Fruit fly (Drosophila melanogaster) whole organism, embryonic: ENCODE data around the gene CG2641.

ENCODE experiments used
- Atf-2 ChIP-seq: fragments of 200-800 bp; sonication (Bioruptor generic); optimal IDR thresholded peaks from 2 replicates; lab custom pipeline; 2016; ENCODE audit warnings: missing biosample characterization, missing genetic modification characterization
- Bdp1 ChIP-seq: fragments of 200-800 bp; sonication (Bioruptor generic); optimal IDR thresholded peaks from 3 replicates; lab custom pipeline; 2016; ENCODE audit warnings: missing biosample characterization, missing genetic modification characterization
- CG11093 ChIP-seq: fragments of 200-800 bp; sonication (Bioruptor generic); IDR thresholded peaks from 3 replicates; pipeline ENCODE4 v1.3.6; 2022; ENCODE audit warnings: missing biosample characterization, missing genetic modification characterization
- CG12104 ChIP-seq: fragments of 200-800 bp; sonication (Bioruptor generic); optimal IDR thresholded peaks from 3 replicates; lab custom pipeline; 2016; ENCODE audit warnings: missing biosample characterization, missing genetic modification characterization
- CG12391 ChIP-seq: fragments of 200-800 bp; sonication (Bioruptor generic); optimal IDR thresholded peaks from 3 replicates; lab custom pipeline; 2018; ENCODE audit warnings: missing biosample characterization, mild to moderate bottlenecking, missing genetic modification characterization, moderate library complexity
- CG12769 ChIP-seq: fragments of 200-800 bp; sonication (Bioruptor generic); optimal IDR thresholded peaks from 2 replicates; lab custom pipeline; 2019; ENCODE audit warnings: missing biosample characterization, mild to moderate bottlenecking, missing genetic modification characterization, moderate library complexity
- CG16813 ChIP-seq: fragments of 200-800 bp; sonication (Bioruptor generic); IDR thresholded peaks from 3 replicates; pipeline ENCODE4 v1.3.6; 2022; ENCODE audit warnings: missing biosample characterization, missing genetic modification characterization; ENCODE audit not compliant: partially characterized antibody
- CG17385 ChIP-seq: fragments of 200-800 bp; sonication (Bioruptor generic); optimal IDR thresholded peaks from 3 replicates; lab custom pipeline; 2018; ENCODE audit warnings: missing biosample characterization, mild to moderate bottlenecking, missing genetic modification characterization
- CG17829 ChIP-seq: fragments of 200-800 bp; optimal IDR thresholded peaks from 2 replicates; lab custom pipeline; 2019; ENCODE audit warnings: missing biosample characterization, mild to moderate bottlenecking, missing genetic modification characterization, moderate library complexity
- CG18262 ChIP-seq: fragments of 200-800 bp; optimal IDR thresholded peaks from 3 replicates; lab custom pipeline; 2019; ENCODE audit warnings: missing biosample characterization, mild to moderate bottlenecking, missing genetic modification characterization, moderate library complexity
- CG34376 ChIP-seq: fragments of 200-800 bp; sonication (Bioruptor generic); optimal IDR thresholded peaks from 2 replicates; lab custom pipeline; 2018; ENCODE audit warnings: missing biosample characterization, mild to moderate bottlenecking, missing genetic modification characterization
- CG3847 ChIP-seq: fragments of 200-800 bp; sonication (Bioruptor generic); IDR thresholded peaks from 2 replicates; pipeline ENCODE4 v1.3.6; 2022; ENCODE audit warnings: missing biosample characterization, missing genetic modification characterization
- CG4360 ChIP-seq: fragments of 200-800 bp; sonication (Bioruptor generic); IDR thresholded peaks from 2 replicates; pipeline ENCODE4 v1.3.6; 2022; ENCODE audit warnings: missing biosample characterization, missing genetic modification characterization
- CG5245 ChIP-seq: fragments of 200-800 bp; sonication (Bioruptor generic); optimal IDR thresholded peaks from 3 replicates; lab custom pipeline; 2016; ENCODE audit warnings: missing biosample characterization, missing genetic modification characterization
- CG6175 ChIP-seq: fragments of 200-800 bp; sonication (Bioruptor generic); IDR thresholded peaks from 3 replicates; pipeline ENCODE4 v1.3.6; 2022; ENCODE audit warnings: missing biosample characterization, missing genetic modification characterization
- CG8359 ChIP-seq: fragments of 200-800 bp; sonication (Bioruptor generic); optimal IDR thresholded peaks from 2 replicates; lab custom pipeline; 2017; ENCODE audit warnings: missing biosample characterization, mild to moderate bottlenecking, missing genetic modification characterization, borderline replicate concordance
- Dref ChIP-seq: fragments of 200-800 bp; sonication (Bioruptor generic); IDR thresholded peaks from 2 replicates; pipeline ENCODE4 v1.3.6; 2022; ENCODE audit warnings: missing biosample characterization, missing genetic modification characterization
- E2f1 ChIP-seq: fragments of 200-800 bp; sonication (Bioruptor generic); IDR thresholded peaks from 2 replicates; pipeline ENCODE4 v1.3.6; 2022; ENCODE audit warnings: missing biosample characterization, missing genetic modification characterization
- ERR ChIP-seq: fragments of 200-800 bp; sonication (Bioruptor generic); optimal IDR thresholded peaks from 2 replicates; lab custom pipeline; 2016; ENCODE audit warnings: missing biosample characterization, missing genetic modification characterization
- Jarid2 ChIP-seq: fragments of 200-800 bp; sonication (Bioruptor generic); optimal IDR thresholded peaks from 3 replicates; lab custom pipeline; 2017; ENCODE audit warnings: mild to moderate bottlenecking, missing biosample characterization, missing genetic modification reagents, missing genetic modification characterization
- Oli ChIP-seq: fragments of 200-800 bp; sonication (Bioruptor generic); optimal IDR thresholded peaks from 2 replicates; lab custom pipeline; 2018; ENCODE audit warnings: missing biosample characterization, mild to moderate bottlenecking, missing genetic modification characterization, moderate library complexity
- Opbp ChIP-seq: fragments of 200-800 bp; sonication (Bioruptor generic); IDR thresholded peaks from 3 replicates; pipeline ENCODE4 v1.3.6; 2022; ENCODE audit warnings: missing biosample characterization, missing genetic modification characterization; ENCODE audit not compliant: partially characterized antibody
- Rx ChIP-seq: fragments of 200-800 bp; sonication (Bioruptor generic); IDR thresholded peaks from 2 replicates; pipeline ENCODE4 v1.3.6; 2022; ENCODE audit warnings: missing biosample characterization, missing genetic modification characterization
- Tbp ChIP-seq: fragments of >200 bp; optimal IDR thresholded peaks from 2 replicates; lab custom pipeline; 2018; ENCODE audit warnings: missing biosample characterization, missing genetic modification characterization
- caup ChIP-seq: fragments of 200-800 bp; sonication (Bioruptor generic); optimal IDR thresholded peaks from 3 replicates; lab custom pipeline; 2017; ENCODE audit warnings: missing biosample characterization, mild to moderate bottlenecking, missing genetic modification characterization, moderate library complexity; ENCODE audit not compliant: severe bottlenecking
- chinmo ChIP-seq: fragments of 200-800 bp; sonication (Bioruptor generic); IDR thresholded peaks from 4 replicates; pipeline ENCODE4 v1.3.6; 2022; ENCODE audit warnings: missing biosample characterization, missing genetic modification characterization; ENCODE audit not compliant: partially characterized antibody
- chn ChIP-seq: fragments of 200-800 bp; sonication (Bioruptor generic); optimal IDR thresholded peaks from 2 replicates; lab custom pipeline; 2016; ENCODE audit warnings: missing biosample characterization, missing genetic modification characterization
- cwo ChIP-seq: fragments of 200-800 bp; sonication (Bioruptor generic); optimal IDR thresholded peaks from 3 replicates; lab custom pipeline; 2017; ENCODE audit warnings: missing biosample characterization, missing genetic modification characterization, mild to moderate bottlenecking, moderate library complexity, missing genetic modification reagents
- da ChIP-seq: fragments of 200-800 bp; sonication (Bioruptor generic); optimal IDR thresholded peaks from 2 replicates; lab custom pipeline; 2016; ENCODE audit warnings: missing biosample characterization, missing genetic modification characterization
- dmrt99B ChIP-seq: fragments of 200-800 bp; sonication (Bioruptor generic); optimal IDR thresholded peaks from 2 replicates; lab custom pipeline; 2018; ENCODE audit warnings: missing biosample characterization, mild to moderate bottlenecking, missing genetic modification characterization, moderate library complexity
- exex ChIP-seq: fragments of 200-800 bp; sonication (Bioruptor generic); optimal IDR thresholded peaks from 4 replicates; lab custom pipeline; 2018; ENCODE audit warnings: missing biosample characterization, mild to moderate bottlenecking, missing genetic modification characterization, moderate library complexity
- eyg ChIP-seq: fragments of 200-800 bp; sonication (Bioruptor generic); optimal IDR thresholded peaks from 3 replicates; lab custom pipeline; 2016; ENCODE audit warnings: missing biosample characterization, missing genetic modification characterization
- gro ChIP-seq: fragments of 200-800 bp; sonication (Bioruptor generic); optimal IDR thresholded peaks from 2 replicates; lab custom pipeline; 2016; ENCODE audit warnings: missing biosample characterization, missing genetic modification characterization
- gt ChIP-seq: fragments of 200-800 bp; sonication (Bioruptor generic); IDR thresholded peaks from 2 replicates; pipeline ENCODE4 v1.3.6; 2022; ENCODE audit warnings: missing biosample characterization, missing genetic modification characterization
- ham ChIP-seq: fragments of 200-800 bp; sonication (Bioruptor generic); IDR thresholded peaks from 2 replicates; pipeline ENCODE4 v1.3.6; 2022; ENCODE audit warnings: missing biosample characterization, missing genetic modification characterization
- lab ChIP-seq: fragments of 200-800 bp; sonication (Bioruptor generic); optimal IDR thresholded peaks from 3 replicates; lab custom pipeline; 2017; ENCODE audit warnings: missing biosample characterization, missing genetic modification characterization, mild to moderate bottlenecking, moderate library complexity, missing genetic modification reagents
- lov ChIP-seq, 2 experiments: fragments of 200-800 bp in 1 of 2; fragments of >200 bp in 1 of 2; sonication (Bioruptor generic) in 1 of 2; IDR thresholded peaks in 1 of 2; optimal IDR thresholded peaks in 1 of 2; 2 replicates in 1 of 2; 3 replicates in 1 of 2; pipeline versions ENCODE4 v1.3.6 to Lab custom; 2017 to 2022; ENCODE audit warnings: missing biosample characterization in 1 of 2, missing genetic modification characterization in 1 of 2
- mirr ChIP-seq: fragments of 200-800 bp; sonication (Bioruptor generic); optimal IDR thresholded peaks from 3 replicates; lab custom pipeline; 2018; ENCODE audit warnings: missing biosample characterization, mild to moderate bottlenecking, missing genetic modification characterization
- mld ChIP-seq: fragments of 200-800 bp; sonication (Bioruptor generic); IDR thresholded peaks from 3 replicates; pipeline ENCODE4 v1.3.6; 2022; ENCODE audit warnings: missing biosample characterization, missing genetic modification characterization; ENCODE audit not compliant: partially characterized antibody
- phol ChIP-seq: fragments of 200-800 bp; sonication (Bioruptor generic); optimal IDR thresholded peaks from 3 replicates; lab custom pipeline; 2018; ENCODE audit warnings: missing biosample characterization, mild to moderate bottlenecking, missing genetic modification characterization, moderate library complexity
- pzg ChIP-seq: fragments of 200-800 bp; sonication (Bioruptor generic); optimal IDR thresholded peaks from 3 replicates; lab custom pipeline; 2018; ENCODE audit warnings: missing biosample characterization, mild to moderate bottlenecking, missing genetic modification characterization, moderate library complexity
- ranshi ChIP-seq: fragments of 200-800 bp; sonication (Bioruptor generic); IDR thresholded peaks from 2 replicates; pipeline ENCODE4 v1.3.6; 2022; ENCODE audit warnings: missing biosample characterization, missing genetic modification characterization
- sd ChIP-seq: fragments of 200-800 bp; sonication (Bioruptor generic); optimal IDR thresholded peaks from 3 replicates; lab custom pipeline; 2018; ENCODE audit warnings: missing biosample characterization, mild to moderate bottlenecking, missing genetic modification characterization, moderate library complexity
- sqz ChIP-seq: fragments of 200-800 bp; sonication (Bioruptor generic); optimal IDR thresholded peaks from 3 replicates; lab custom pipeline; 2018; ENCODE audit warnings: missing biosample characterization, mild to moderate bottlenecking, missing genetic modification characterization
- sug ChIP-seq: fragments of 200-800 bp; optimal IDR thresholded peaks from 2 replicates; lab custom pipeline; 2019; ENCODE audit warnings: missing biosample characterization, mild to moderate bottlenecking, missing genetic modification characterization, moderate library complexity
- trem ChIP-seq: fragments of 200-800 bp; optimal IDR thresholded peaks from 3 replicates; lab custom pipeline; 2019; ENCODE audit warnings: missing biosample characterization, mild to moderate bottlenecking, missing genetic modification characterization, moderate library complexity
- wek ChIP-seq: fragments of 200-800 bp; sonication (Bioruptor generic); optimal IDR thresholded peaks from 3 replicates; lab custom pipeline; 2018; ENCODE audit warnings: missing biosample characterization, mild to moderate bottlenecking, missing genetic modification characterization, moderate library complexity

The CG2641 gene

DNA sequence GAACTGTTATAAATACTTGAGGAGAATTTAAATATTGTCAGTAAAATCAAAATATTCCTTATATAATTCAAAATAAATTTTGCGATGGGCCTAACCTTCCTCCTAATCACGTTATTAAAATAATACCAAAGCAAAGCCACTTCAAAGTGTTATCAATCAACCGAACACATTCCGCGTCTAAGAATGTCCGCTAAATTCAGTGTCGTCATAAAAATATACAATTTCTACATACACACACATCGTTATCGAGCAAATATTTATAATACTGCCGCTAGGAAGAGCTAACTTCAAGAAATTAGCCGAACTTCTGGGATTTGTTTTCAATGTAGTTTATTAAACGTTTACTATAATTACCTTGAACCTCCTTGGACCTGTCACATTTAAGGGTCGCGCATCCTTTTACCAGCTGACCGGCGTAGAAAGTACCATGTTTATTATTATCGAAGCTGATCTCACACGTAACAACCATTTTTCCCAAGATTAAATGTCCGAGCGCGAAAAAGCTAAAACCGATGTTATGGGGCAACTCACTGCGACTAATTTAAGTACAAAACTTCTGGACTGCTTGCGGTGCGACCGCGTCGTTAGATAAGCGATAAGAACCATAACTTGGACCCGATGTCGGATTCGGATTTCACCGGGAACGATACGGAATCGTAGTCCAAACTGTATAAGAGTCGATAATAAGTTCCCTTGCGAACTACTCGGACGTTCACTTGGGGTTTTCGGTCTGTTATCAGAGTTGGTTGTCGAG lies 10.8 kb upstream of the CG2641 start, which contains the start of gene CG18747 (continued):
- TF ChIP-seq mld (GFP tag; lab: Robert Waterston, UW) (no peak), da (GFP tag; lab: Kevin White, UChicago) (no peak), mirr (GFP tag; lab: Kevin White, UChicago) (peak; percentile 22), CG5245 (no peak)

- TF ChIP-seq ERR (no peak), CG8359 (GFP tag; lab: Kevin White, UChicago) (no peak), Jarid2 (GFP tag; lab: Kevin White, UChicago) (peak; percentile 10), CG18262 (tag; lab: Kevin White, UChicago) (no peak), CG17385 (no peak), CG12391 (no peak), E2f1 (GFP tag; lab: Robert Waterston, UW) (no peak), Bdp1 (GFP tag; lab: Kevin White, UChicago) (no peak), dmrt99B (tag; lab: Kevin White, UChicago) (no peak), CG6175 (no peak), Atf-2 (GFP tag; lab: Kevin White, UChicago) (no peak), cwo (GFP tag; lab: Kevin White, UChicago) (peak; percentile 5), phol (no peak), CG12104 (GFP tag; lab: Kevin White, UChicago) (no peak), Rx (GFP tag; lab: Robert Waterston, UW) (no peak), caup (GFP tag; lab: Kevin White, UChicago) (no peak), Dref (GFP tag; lab: Robert Waterston, UW) (no peak), ham (GFP tag; lab: Robert Waterston, UW) (no peak), Oli (no peak), CG3847 (GFP tag; lab: Robert Waterston, UW) (no peak), Tbp (GFP tag; lab: Kevin White, UChicago) (no peak), CG17829 (no peak), wek (GFP tag; lab: Kevin White, UChicago) (no peak), chn (GFP tag; lab: Kevin White, UChicago) (no peak), mirr (GFP tag; lab: Kevin White, UChicago) (peak; percentile 60), trem (tag; lab: Kevin White, UChicago) (no peak), CG12769 (peak; percentile 30), CG34376 (GFP tag; lab: Kevin White, UChicago) (peak; percentile 20), eyg (GFP tag; lab: Kevin White, UChicago) (no peak), lab (GFP tag; lab: Kevin White, UChicago) (peak; percentile 33), sug (tag; lab: Kevin White, UChicago) (peak; percentile 50), lov (optimal IDR thresholded peaks at IDR 0.05; lab: Kevin White, UChicago) (no peak), lov (GFP tag; IDR thresholded peaks at IDR 0.05; lab: Robert Waterston, UW) (no peak), sd (tag; lab: Kevin White, UChicago) (peak; percentile 80), chinmo (GFP tag; lab: Robert Waterston, UW) (no peak), Opbp (GFP tag; lab: Robert Waterston, UW) (no peak), CG4360 (GFP tag; lab: Robert Waterston, UW) (no peak), CG11093 (GFP tag; lab: Robert Waterston, UW) (no peak), exex (tag; lab: Kevin White, UChicago) (peak; percentile 86), pzg (no peak), gt (GFP tag; lab: Robert Waterston, UW) (no peak), sqz (GFP tag; lab: Kevin White, UChicago) (no peak), gro (peak; percentile 1), ranshi (no peak), CG16813 (GFP tag; lab: Robert Waterston, UW) (no peak)
Measured at dm6 chr3R:7785784-7786183, 8.1 kb upstream of the CG2641 start, which contains the start of gene CG18745. TSS of gene CG18745 (minus strand) at chr3R:7786119.
